Fruit fly (Drosophila melanogaster): ENCODE measurements around the gene Smg6.

Gene Smg6

DNA sequence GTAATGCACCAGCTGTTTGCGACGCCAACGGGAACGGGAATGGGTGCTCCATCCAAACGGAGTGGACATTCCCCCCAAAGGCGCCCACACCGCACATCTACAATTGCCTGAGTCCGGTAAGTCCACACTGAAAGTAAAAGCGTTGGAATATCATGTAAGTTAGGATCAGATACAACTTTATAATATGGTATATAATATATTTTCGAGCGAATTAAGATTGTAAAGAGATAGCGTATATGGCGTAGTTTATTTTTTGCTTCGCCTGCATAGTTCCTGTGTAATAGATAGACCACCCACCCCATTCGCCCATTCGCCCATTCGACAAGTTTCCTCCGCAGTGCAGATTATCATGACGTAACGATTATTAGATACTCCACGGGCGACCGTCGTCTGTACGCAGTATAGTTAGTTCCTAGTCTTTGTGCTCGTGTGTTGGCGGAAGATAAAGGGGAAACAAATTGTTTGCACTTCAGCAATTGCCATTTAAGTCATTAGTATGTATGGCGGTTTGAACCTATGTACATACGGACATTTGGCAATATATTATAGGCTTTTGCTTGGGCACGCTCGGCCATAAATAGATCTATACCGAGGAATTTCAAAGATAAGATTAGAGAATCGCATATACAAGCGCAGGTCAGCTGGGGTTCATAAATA lies 18.3 kb upstream of the Smg6 start (continued):
- TF ChIP-seq BEAF-32 (GFP tag; optimal IDR thresholded peaks at IDR 0.05) (no peak), Pdp1 (GFP tag; optimal IDR thresholded peaks at IDR 0.05) (peak in 1 of 2 experiments; percentile 86), sc (optimal IDR thresholded peaks at IDR 0.05) (no peak), sc (GFP tag; optimal IDR thresholded peaks at IDR 0.05) (no peak), Side (GFP tag; optimal IDR thresholded peaks at IDR 0.05) (no peak), CG7556 (GFP tag; optimal IDR thresholded peaks at IDR 0.05) (no peak), CG8089 (GFP tag; optimal IDR thresholded peaks at IDR 0.05) (no peak), CG30020 (tag; optimal IDR thresholded peaks at IDR 0.05) (no peak), bsh (GFP tag; optimal IDR thresholded peaks at IDR 0.05) (no peak), dan (GFP tag; IDR thresholded peaks at IDR 0.05) (no peak), caup (GFP tag; optimal IDR thresholded peaks at IDR 0.05; ENCODE audit: severe bottlenecking) (no peak), Dfd (GFP tag; optimal IDR thresholded peaks at IDR 0.05) (no peak), CG2120 (GFP tag; optimal IDR thresholded peaks at IDR 0.05) (peak; percentile 30), CG14014 (GFP tag; IDR thresholded peaks at IDR 0.05) (no peak), HmgZ (tag; optimal IDR thresholded peaks at IDR 0.05) (no peak), kni (GFP tag; optimal IDR thresholded peaks at IDR 0.05) (no peak), stc (GFP tag; IDR thresholded peaks at IDR 0.05) (no peak), zen (tag; optimal IDR thresholded peaks at IDR 0.05) (no peak), CG6854 (GFP tag; optimal IDR thresholded peaks at IDR 0.05) (no peak), NC2β (GFP tag; optimal IDR thresholded peaks at IDR 0.05) (no peak), klu (GFP tag; IDR thresholded peaks at IDR 0.05) (no peak), CG15269 (tag; optimal IDR thresholded peaks at IDR 0.05) (no peak), CG11247 (GFP tag; IDR thresholded peaks at IDR 0.05) (no peak), fd96Cb (tag; optimal IDR thresholded peaks at IDR 0.05) (no peak), Taf1 (GFP tag; IDR thresholded peaks at IDR 0.05) (peak; percentile 22; the same call in 1 of the 2 replicates), lmd (GFP tag; IDR thresholded peaks at IDR 0.05) (no peak; the same call in 1 of the 2 replicates), dysf (GFP tag; IDR thresholded peaks at IDR 0.05) (no peak), Xbp1 (GFP tag; optimal IDR thresholded peaks at IDR 0.05) (no peak), CG9876 (GFP tag; optimal IDR thresholded peaks at IDR 0.05) (no peak), crp (GFP tag; optimal IDR thresholded peaks at IDR 0.05) (no peak), CG18262 (tag; optimal IDR thresholded peaks at IDR 0.05) (no peak), sim (GFP tag; IDR thresholded peaks at IDR 0.05) (no peak), lilli (GFP tag; optimal IDR thresholded peaks at IDR 0.05) (peak; percentile 3), CG10431 (GFP tag; optimal IDR thresholded peaks at IDR 0.05) (no peak), tna (GFP tag; IDR thresholded peaks at IDR 0.05; ENCODE audit: partially characterized antibody) (no peak), B-H1 (GFP tag; IDR thresholded peaks at IDR 0.05) (no peak; the same call in 2 of the 3 replicates), sd (tag; optimal IDR thresholded peaks at IDR 0.05) (peak; percentile 93), H15 (GFP tag; IDR thresholded peaks at IDR 0.05) (no peak), Drgx (GFP tag; IDR thresholded peaks at IDR 0.05) (no peak; the same call in 1 of the 2 replicates), CG9437 (GFP tag; optimal IDR thresholded peaks at IDR 0.05) (no peak), mam (GFP tag; optimal IDR thresholded peaks at IDR 0.05) (no peak), row (GFP tag; IDR thresholded peaks at IDR 0.05) (peak; percentile 52), lab (GFP tag; optimal IDR thresholded peaks at IDR 0.05) (peak; percentile 39), NfI (GFP tag; optimal IDR thresholded peaks at IDR 0.05) (no peak), CG7786 (GFP tag; optimal IDR thresholded peaks at IDR 0.05) (no peak), Six4 (GFP tag; optimal IDR thresholded peaks at IDR 0.05) (no peak), E2f1 (GFP tag; IDR thresholded peaks at IDR 0.05) (no peak), Aef1 (GFP tag; IDR thresholded peaks at IDR 0.05) (peak; percentile 24; the same call in 1 of the 3 replicates), slp2 (GFP tag; optimal IDR thresholded peaks at IDR 0.05) (no peak), Optix (GFP tag; IDR thresholded peaks at IDR 0.05) (no peak), disco-r (GFP tag; optimal IDR thresholded peaks at IDR 0.05) (no peak)

Data from whole organism, embryonic.